Fruit fly (Drosophila melanogaster) whole organism, embryonic: ENCODE measurements around the gene Hs6st.

Experiments
- CG11085 ChIP-seq: fragments of 200-800 bp; sonication (Bioruptor generic); IDR thresholded peaks from 2 replicates; pipeline ENCODE4 v1.3.6; 2022; ENCODE audit warnings: missing biosample characterization, missing genetic modification characterization
- CG11504 ChIP-seq: fragments of 200-800 bp; sonication (Bioruptor generic); optimal IDR thresholded peaks from 3 replicates; lab custom pipeline; 2019; ENCODE audit warnings: missing biosample characterization, mild to moderate bottlenecking, missing genetic modification characterization, moderate library complexity
- CG13287 ChIP-seq: fragments of 200-800 bp; sonication (Bioruptor generic); IDR thresholded peaks from 2 replicates; pipeline ENCODE4 v1.3.6; 2022; ENCODE audit warnings: missing biosample characterization, missing genetic modification characterization; ENCODE audit not compliant: partially characterized antibody
- CG15601 ChIP-seq: fragments of 200-800 bp; sonication (Bioruptor generic); optimal IDR thresholded peaks from 3 replicates; lab custom pipeline; 2019; ENCODE audit warnings: missing biosample characterization, mild to moderate bottlenecking, missing genetic modification characterization, moderate library complexity
- CG15696 ChIP-seq: fragments of 200-800 bp; sonication (Bioruptor generic); optimal IDR thresholded peaks from 2 replicates; lab custom pipeline; 2019; ENCODE audit warnings: missing biosample characterization, mild to moderate bottlenecking, missing genetic modification characterization, moderate library complexity
- CG4424 ChIP-seq: fragments of 200-800 bp; sonication (Bioruptor generic); optimal IDR thresholded peaks from 3 replicates; lab custom pipeline; 2016; ENCODE audit warnings: missing biosample characterization, missing genetic modification characterization
- CG6272 ChIP-seq: fragments of 200-800 bp; sonication (Bioruptor generic); IDR thresholded peaks from 2 replicates; pipeline ENCODE4 v1.3.6; 2022; ENCODE audit warnings: missing biosample characterization, missing genetic modification characterization
- CG6791 ChIP-seq: fragments of 200-800 bp; sonication (Bioruptor generic); IDR thresholded peaks from 3 replicates; pipeline ENCODE4 v1.3.6; 2022; ENCODE audit warnings: missing biosample characterization, missing genetic modification characterization; ENCODE audit not compliant: partially characterized antibody
- CG8089 ChIP-seq: fragments of 200-800 bp; sonication (Bioruptor generic); optimal IDR thresholded peaks from 3 replicates; lab custom pipeline; 2016; ENCODE audit warnings: missing biosample characterization, missing genetic modification characterization
- CG8290 ChIP-seq, 3 experiments: fragments of 200-800 bp; sonication (Bioruptor generic); optimal IDR thresholded peaks; 2 replicates each; lab custom pipeline; 2016 to 2019; ENCODE audit warnings: missing biosample characterization in 3 of 3, missing genetic modification characterization in 3 of 3, mild to moderate bottlenecking in 2 of 3, moderate library complexity in 1 of 3
- CG9437 ChIP-seq: fragments of 200-800 bp; sonication (Bioruptor generic); optimal IDR thresholded peaks from 2 replicates; lab custom pipeline; 2018; ENCODE audit warnings: missing biosample characterization, mild to moderate bottlenecking, missing genetic modification characterization
- CG9727 ChIP-seq: fragments of 200-800 bp; sonication (Bioruptor generic); optimal IDR thresholded peaks from 3 replicates; lab custom pipeline; 2017; ENCODE audit warnings: missing biosample characterization, mild to moderate bottlenecking, missing genetic modification characterization
- CG9817 ChIP-seq: fragments of 200-800 bp; sonication (Bioruptor generic); optimal IDR thresholded peaks from 2 replicates; lab custom pipeline; 2018; ENCODE audit warnings: missing biosample characterization, mild to moderate bottlenecking, missing genetic modification characterization, moderate library complexity
- CG9932 ChIP-seq: fragments of 200-800 bp; sonication (Bioruptor generic); IDR thresholded peaks from 2 replicates; pipeline ENCODE4 v1.3.6; 2022; ENCODE audit warnings: missing biosample characterization, missing genetic modification characterization
- CTCF ChIP-seq: fragments of 200-800 bp; sonication (Bioruptor generic); optimal IDR thresholded peaks from 2 replicates; lab custom pipeline; 2017; ENCODE audit warnings: missing biosample characterization, mild to moderate bottlenecking, missing genetic modification characterization, moderate library complexity
- Camta ChIP-seq: fragments of 200-800 bp; sonication (Bioruptor generic); optimal IDR thresholded peaks from 2 replicates; lab custom pipeline; 2016; ENCODE audit warnings: missing biosample characterization, missing genetic modification characterization
- Dip3 ChIP-seq: fragments of 200-800 bp; sonication (Bioruptor generic); optimal IDR thresholded peaks from 3 replicates; lab custom pipeline; 2016; ENCODE audit warnings: missing biosample characterization, missing genetic modification characterization
- E2f2 ChIP-seq: fragments of 200-800 bp; sonication (Bioruptor generic); IDR thresholded peaks from 2 replicates; pipeline ENCODE4 v1.3.6; 2022; ENCODE audit warnings: missing biosample characterization, missing genetic modification characterization
- Elba2 ChIP-seq: fragments of 200-800 bp; sonication (Bioruptor generic); optimal IDR thresholded peaks from 3 replicates; lab custom pipeline; 2016; ENCODE audit warnings: missing biosample characterization, missing genetic modification characterization
- Ets65A ChIP-seq: fragments of 200-800 bp; sonication (Bioruptor generic); peaks from one replicate; lab custom pipeline; 2016; ENCODE audit warnings: missing biosample characterization, missing genetic modification characterization
- HLH3B ChIP-seq: fragments of 200-800 bp; sonication (Bioruptor generic); IDR thresholded peaks from 2 replicates; pipeline ENCODE4 v1.3.6; 2022; ENCODE audit warnings: missing biosample characterization, missing genetic modification characterization
- Hr39 ChIP-seq: fragments of >200 bp; optimal IDR thresholded peaks from 2 replicates; lab custom pipeline; 2017
- Med ChIP-seq: fragments of 200-800 bp; sonication (Bioruptor generic); peaks from one replicate; lab custom pipeline; 2016; ENCODE audit warnings: missing biosample characterization, missing genetic modification characterization, mild to moderate bottlenecking, inconsistent platforms, moderate library complexity
- Oaz ChIP-seq: fragments of 200-800 bp; sonication (Bioruptor generic); IDR thresholded peaks from 2 replicates; pipeline ENCODE4 v1.3.6; 2022; ENCODE audit warnings: missing biosample characterization, missing genetic modification characterization
- Optix ChIP-seq: fragments of 200-800 bp; sonication (Bioruptor generic); IDR thresholded peaks from 3 replicates; pipeline ENCODE4 v1.3.6; 2022; ENCODE audit warnings: missing biosample characterization, missing genetic modification characterization
- YL-1 ChIP-seq: fragments of 200-800 bp; sonication (Bioruptor generic); optimal IDR thresholded peaks from 3 replicates; lab custom pipeline; 2017; ENCODE audit warnings: missing biosample characterization, mild to moderate bottlenecking, missing genetic modification characterization
- ab ChIP-seq: fragments of 200-800 bp; sonication (Bioruptor generic); optimal IDR thresholded peaks from 2 replicates; lab custom pipeline; 2016; ENCODE audit warnings: missing biosample characterization, missing genetic modification characterization
- aop ChIP-seq: fragments of 200-800 bp; sonication (Bioruptor generic); IDR thresholded peaks from 2 replicates; pipeline ENCODE4 v1.3.6; 2022; ENCODE audit warnings: missing biosample characterization, missing genetic modification characterization
- croc ChIP-seq: fragments of 200-800 bp; sonication (Bioruptor generic); conservative IDR thresholded peaks from 3 replicates; pipeline ENCODE4 v1.3.6; 2022; ENCODE audit warnings: missing biosample characterization, missing genetic modification characterization
- danr ChIP-seq: fragments of 200-800 bp; sonication (Bioruptor generic); IDR thresholded peaks from 2 replicates; pipeline ENCODE4 v1.3.6; 2022; ENCODE audit warnings: missing biosample characterization, missing genetic modification characterization
- jigr1 ChIP-seq: fragments of 200-800 bp; sonication (Bioruptor generic); IDR thresholded peaks from 3 replicates; pipeline ENCODE4 v1.3.6; 2022; ENCODE audit warnings: missing biosample characterization, missing genetic modification characterization
- pb ChIP-seq: fragments of 200-800 bp; sonication (Bioruptor generic); optimal IDR thresholded peaks from 3 replicates; lab custom pipeline; 2016; ENCODE audit warnings: missing biosample characterization, missing genetic modification characterization
- seq ChIP-seq: fragments of 200-800 bp; sonication (Bioruptor generic); IDR thresholded peaks from 2 replicates; pipeline ENCODE4 v1.3.6; 2022; ENCODE audit warnings: missing biosample characterization, missing genetic modification characterization
- stc ChIP-seq: fragments of 200-800 bp; sonication (Bioruptor generic); IDR thresholded peaks from 2 replicates; pipeline ENCODE4 v1.3.6; 2022; ENCODE audit warnings: missing biosample characterization, missing genetic modification characterization
- sug ChIP-seq: fragments of 200-800 bp; optimal IDR thresholded peaks from 2 replicates; lab custom pipeline; 2019; ENCODE audit warnings: missing biosample characterization, mild to moderate bottlenecking, missing genetic modification characterization, moderate library complexity
- tgo ChIP-seq: fragments of 200-800 bp; sonication (Bioruptor generic); IDR thresholded peaks from 3 replicates; pipeline ENCODE4 v1.3.6; 2022; ENCODE audit warnings: missing biosample characterization, missing genetic modification characterization
- tio ChIP-seq: fragments of 200-800 bp; sonication (Bioruptor generic); optimal IDR thresholded peaks from 2 replicates; lab custom pipeline; 2017; ENCODE audit warnings: missing biosample characterization, missing genetic modification characterization, inconsistent platforms

The Hs6st gene

DNA sequence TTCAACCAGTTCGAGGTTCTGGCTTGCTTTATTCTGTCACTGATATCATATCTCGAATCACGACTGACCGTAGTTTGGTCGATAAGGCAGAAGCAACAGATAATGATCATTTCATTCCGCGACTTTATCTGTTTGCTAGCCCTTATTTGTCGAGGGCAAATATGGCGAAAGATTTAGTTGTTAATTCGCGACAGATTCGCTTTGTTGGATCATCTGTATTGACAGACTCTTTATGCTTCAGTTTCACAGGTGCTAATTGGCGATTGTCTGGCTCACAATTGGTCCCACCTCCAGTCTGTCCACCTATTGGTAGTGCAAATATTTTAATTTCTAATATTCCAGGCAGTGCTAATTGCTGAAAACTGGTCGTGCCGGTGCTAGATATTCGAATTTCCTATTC lies 84.0 kb downstream of the Hs6st start (continued):
- TF ChIP-seq CG15601 (tag; lab: Kevin White, UChicago) (no peak), CG9932 (GFP tag; lab: Robert Waterston, UW) (peak; percentile 29; the same call in 1 of the 2 replicates), croc (GFP tag; lab: Robert Waterston, UW) (no peak), seq (GFP tag; lab: Robert Waterston, UW) (0 out of 2 replicates have a peak, but pooled peaks have one; percentile 32), Dip3 (GFP tag; lab: Kevin White, UChicago) (peak; percentile 1), Hr39 (lab: Kevin White, UChicago) (no peak), CG9727 (GFP tag; lab: Kevin White, UChicago) (no peak), Elba2 (no peak), CG15696 (tag; lab: Kevin White, UChicago) (no peak)

DNA sequence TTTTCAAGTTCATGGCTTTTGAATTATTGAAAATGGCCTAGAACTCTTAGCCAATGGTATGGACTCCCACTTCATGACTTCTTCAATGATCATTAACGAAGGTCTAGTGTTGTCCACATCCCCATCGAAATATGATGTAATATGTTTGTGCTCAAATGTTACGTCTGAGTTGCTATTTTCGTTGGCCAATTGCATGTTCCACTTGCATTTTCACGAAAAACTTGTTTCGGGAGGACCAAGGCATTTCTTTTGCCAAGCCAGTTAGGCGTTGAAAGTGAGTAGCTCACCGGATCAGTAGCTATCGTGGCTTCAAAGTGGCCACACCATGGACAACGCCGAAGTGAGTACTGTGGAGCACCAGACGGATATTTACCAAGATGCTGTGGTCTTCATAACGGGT lies 90.1 kb downstream of the Hs6st start, which contains the start of gene CG4770:
TSS of gene CG4770 (plus strand) at position 301 of the 400 bp plus-strand sequence.
- TF ChIP-seq CTCF (GFP tag; lab: Kevin White, UChicago), result no peak
- TF ChIP-seq CG11085 (GFP tag; lab: Robert Waterston, UW), result no peak
- TF ChIP-seq CG15696 (tag; lab: Kevin White, UChicago), result no peak
- no peak for TF ChIP-seq Camta (GFP tag; lab: Kevin White, UChicago)
- TF ChIP-seq CG6272, result no peak
- no peak for TF ChIP-seq CG9437
- no peak for TF ChIP-seq tgo
- TF ChIP-seq CG13287 (GFP tag; lab: Robert Waterston, UW), result no peak
- TF ChIP-seq CG11504, result no peak
- TF ChIP-seq CG4424 (GFP tag; lab: Kevin White, UChicago), result no peak
- no peak for TF ChIP-seq danr (GFP tag; lab: Robert Waterston, UW)
- no peak for TF ChIP-seq E2f2 (GFP tag; lab: Robert Waterston, UW)
- TF ChIP-seq ab, result no peak
- TF ChIP-seq YL-1, result no peak
- no peak for TF ChIP-seq Elba2
- TF ChIP-seq CG8290 (GFP tag; optimal IDR thresholded peaks at IDR 0.05; lab: Kevin White, UChicago), result no peak
- no peak for TF ChIP-seq CG8290 (tag; optimal IDR thresholded peaks at IDR 0.05; lab: Kevin White, UChicago)
- TF ChIP-seq tio (GFP tag; lab: Kevin White, UChicago), result no peak
- no peak for TF ChIP-seq Med (GFP tag; lab: Kevin White, UChicago)

DNA sequence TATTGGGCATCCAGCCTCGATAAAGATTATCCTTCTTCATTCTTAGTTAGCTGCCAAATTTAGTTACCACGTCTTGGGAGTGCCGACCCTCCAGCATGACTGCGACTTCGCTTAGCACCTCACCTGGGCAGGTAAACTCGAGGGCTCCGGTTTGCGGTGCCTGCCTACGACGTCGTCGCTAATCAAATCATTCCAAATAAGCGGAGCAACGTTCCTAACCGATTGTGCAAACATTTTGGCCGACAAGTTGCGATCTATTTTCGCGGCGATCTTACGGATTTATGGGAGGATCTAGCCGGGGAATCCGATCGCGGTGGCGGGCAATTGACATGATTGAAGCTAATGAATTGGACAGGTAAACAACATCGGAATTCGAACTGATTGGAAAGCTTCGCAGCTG lies 90.6 kb downstream of the Hs6st start, which contains the start of gene CG4465:
TSS of gene CG4465 (minus strand) at position 101 of the 400 bp plus-strand sequence.
- TF ChIP-seq CG9817 (tag; lab: Kevin White, UChicago), result no peak
- no peak for TF ChIP-seq stc (GFP tag; lab: Robert Waterston, UW)
- no peak for TF ChIP-seq pb (GFP tag; lab: Kevin White, UChicago)
- no peak for TF ChIP-seq CG8089 (GFP tag; lab: Kevin White, UChicago)
- TF ChIP-seq Optix (GFP tag; lab: Robert Waterston, UW), result no peak
- no peak for TF ChIP-seq CG6791
- TF ChIP-seq jigr1 (GFP tag; lab: Robert Waterston, UW), result no peak
- no peak for TF ChIP-seq Oaz (GFP tag; lab: Robert Waterston, UW)
- no peak for TF ChIP-seq aop
- TF ChIP-seq HLH3B, result no peak

DNA sequence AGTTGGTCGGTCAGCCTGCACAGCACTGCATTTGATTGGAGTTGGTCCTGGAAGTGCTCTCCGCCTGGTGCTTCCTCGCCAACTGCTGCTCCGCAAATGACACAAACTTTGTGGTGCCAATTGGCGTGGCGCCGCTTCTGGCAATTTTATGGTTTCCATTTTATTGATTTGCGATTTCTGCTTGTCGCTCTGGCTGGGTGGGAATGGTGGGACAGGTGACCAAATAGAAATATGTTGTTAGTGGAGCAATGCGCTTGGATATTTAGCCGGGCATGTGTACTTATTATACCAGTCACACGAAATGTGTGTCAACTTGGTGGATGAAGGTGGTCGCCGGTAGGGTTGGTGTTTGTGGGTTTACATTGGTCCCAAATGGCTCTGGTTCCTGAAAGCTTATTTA lies 93.0 kb downstream of the Hs6st start, which contains the start of the genes Xport-A and Xport-B:
TSS of gene Xport-A (minus strand) at position 101 of the 400 bp plus-strand sequence.
TSS of gene Xport-B (minus strand) at position 101 of the 400 bp plus-strand sequence.
- TF ChIP-seq sug, result no peak
- peak; percentile 57 for TF ChIP-seq Ets65A (GFP tag; lab: Kevin White, UChicago)
